Fruit fly (Drosophila melanogaster): ENCODE results near the gene CG14086.

CG14086 gene

DNA sequence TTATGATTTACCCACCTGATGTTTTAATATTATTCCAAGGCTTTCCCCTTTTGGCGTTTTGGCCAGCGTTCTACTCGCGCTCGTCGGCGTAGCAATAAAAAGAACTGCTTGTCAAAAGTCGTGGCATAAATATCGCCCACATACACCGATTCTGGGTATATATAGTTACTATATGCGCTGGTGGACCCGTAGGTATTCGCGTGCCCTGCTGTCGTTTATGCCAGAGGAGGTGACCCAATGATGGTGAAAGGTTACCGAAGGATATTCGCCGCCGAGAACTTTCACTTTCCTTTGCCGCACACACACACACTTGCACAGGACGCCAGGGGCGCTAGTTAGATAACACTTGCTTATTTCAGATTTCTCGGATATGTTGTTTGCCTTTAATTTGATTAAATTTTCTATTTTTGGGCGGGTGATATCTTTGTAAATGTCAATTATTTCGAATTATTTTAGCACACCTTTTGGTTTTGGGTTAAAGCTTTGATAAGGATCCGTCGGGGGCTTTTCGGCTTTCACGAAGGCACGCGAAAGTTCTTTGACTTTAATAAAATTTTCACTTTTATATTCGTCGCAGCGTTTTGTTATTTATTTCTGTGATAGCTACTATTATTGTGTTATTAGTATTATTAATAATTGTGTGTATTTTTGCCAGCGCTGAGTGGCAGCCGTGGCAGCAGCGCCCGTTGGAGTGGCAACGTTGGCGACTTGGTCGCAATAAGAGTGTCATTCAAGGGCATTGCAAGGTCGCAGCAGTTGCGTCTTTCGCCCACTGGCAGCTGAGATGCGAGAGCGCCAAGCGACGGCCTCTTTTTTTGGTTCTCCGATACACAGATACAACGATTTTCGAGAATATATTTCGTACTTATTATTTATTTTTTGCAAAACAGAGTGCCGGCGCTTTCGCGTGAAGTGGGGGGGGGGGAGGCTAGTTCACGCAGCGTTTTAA lies 16.1 kb downstream of the CG14086 start:
- TF ChIP-seq woc (GFP tag; optimal IDR thresholded peaks at IDR 0.05) (no peak), rgr (GFP tag; optimal IDR thresholded peaks at IDR 0.05) (no peak), CG9705 (GFP tag; optimal IDR thresholded peaks at IDR 0.05) (no peak), sage (GFP tag; optimal IDR thresholded peaks at IDR 0.05) (peak; percentile 12), HLH106 (tag; optimal IDR thresholded peaks at IDR 0.05) (no peak), fru (GFP tag; optimal IDR thresholded peaks at IDR 0.05) (no peak), OdsH (GFP tag; optimal IDR thresholded peaks at IDR 0.05) (no peak), CG32264 (GFP tag; optimal IDR thresholded peaks at IDR 0.05) (no peak), Rel (GFP tag; optimal IDR thresholded peaks at IDR 0.05) (no peak), Rel (tag; optimal IDR thresholded peaks at IDR 0.05) (peak; percentile 73), Dif (GFP tag; optimal IDR thresholded peaks at IDR 0.05; ENCODE audit: partially characterized antibody) (peak; percentile 7), Jra (GFP tag; optimal IDR thresholded peaks at IDR 0.05) (no peak), tai (GFP tag; optimal IDR thresholded peaks at IDR 0.05) (no peak), psq (GFP tag; optimal IDR thresholded peaks at IDR 0.05) (no peak), dl (GFP tag; optimal IDR thresholded peaks at IDR 0.05; ENCODE audit: insufficient read depth in 1 of 2, partially characterized antibody in 2 of 2) (no peak)

DNA sequence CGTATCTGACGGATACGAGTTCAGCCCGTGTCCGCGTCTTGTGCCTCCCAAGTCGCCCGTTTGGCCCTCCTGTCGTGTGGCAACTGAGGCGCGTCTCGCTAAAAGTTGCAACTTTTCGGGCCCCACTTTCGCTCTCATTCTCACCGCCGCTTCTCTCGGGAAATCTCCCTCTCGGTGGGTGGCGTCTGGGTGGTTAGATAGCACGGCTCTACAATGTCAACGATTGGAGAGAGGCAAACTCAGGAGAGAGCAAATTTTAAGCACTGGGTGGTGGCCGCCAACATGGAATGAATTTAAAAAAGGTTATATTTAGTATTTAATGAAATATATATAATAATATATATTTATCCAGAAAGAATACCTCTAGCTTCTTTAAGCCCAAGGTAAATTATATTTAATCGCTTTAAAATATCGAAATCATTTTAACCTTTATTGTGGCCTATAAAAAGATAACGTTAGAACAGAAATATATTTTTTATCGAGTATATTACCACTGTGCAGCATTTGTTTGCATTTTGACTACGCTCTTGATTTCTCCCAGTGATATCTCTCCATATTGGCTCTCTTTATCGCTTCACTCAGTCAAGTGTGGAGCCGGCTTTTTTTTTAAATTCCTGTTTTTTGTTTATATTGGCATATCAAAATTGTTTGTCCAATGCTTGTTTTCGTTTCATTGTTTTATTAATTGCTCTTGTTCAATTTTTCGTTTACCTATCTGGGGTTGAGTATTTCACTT lies 17.0 kb downstream of the CG14086 start, which contains the start of gene Gbs-76A:
Gene Gbs-76A, minus strand, starts transcription at position 327 of the 736 bp plus-strand sequence.
- TF ChIP-seq psq (GFP tag; optimal IDR thresholded peaks at IDR 0.05): peak; percentile 78
- peak; percentile 65 for TF ChIP-seq woc (GFP tag; optimal IDR thresholded peaks at IDR 0.05)
- peak; percentile 63 for TF ChIP-seq fru (GFP tag; optimal IDR thresholded peaks at IDR 0.05)
- peak; percentile 66 for TF ChIP-seq dmrt93B (GFP tag; optimal IDR thresholded peaks at IDR 0.05)
- TF ChIP-seq Abd-B (GFP tag; optimal IDR thresholded peaks at IDR 0.05): no peak
- peak; percentile 66 to 68 for TF ChIP-seq dl (GFP tag; optimal IDR thresholded peaks at IDR 0.05; ENCODE audit: insufficient read depth in 1 of 2, partially characterized antibody in 2 of 2)
- peak; percentile 37 for TF ChIP-seq CG32264 (GFP tag; optimal IDR thresholded peaks at IDR 0.05)
- TF ChIP-seq foxo (GFP tag; optimal IDR thresholded peaks at IDR 0.05): peak in 1 of 2 experiments; percentile 77
- TF ChIP-seq Hnf4 (GFP tag; optimal IDR thresholded peaks at IDR 0.05): peak; percentile 71
- TF ChIP-seq HLH106 (tag; optimal IDR thresholded peaks at IDR 0.05): peak; percentile 90
- no peak for TF ChIP-seq Vsx2 (GFP tag; optimal IDR thresholded peaks at IDR 0.05; ENCODE audit: partially characterized antibody)
- peak; percentile 65 for TF ChIP-seq h (GFP tag; optimal IDR thresholded peaks at IDR 0.05)
- peak; percentile 93 for TF ChIP-seq Sp1 (GFP tag; optimal IDR thresholded peaks at IDR 0.05)
- no peak for TF ChIP-seq Hr83 (GFP tag; optimal IDR thresholded peaks at IDR 0.05; ENCODE audit: poor library complexity, severe bottlenecking)
- TF ChIP-seq OdsH (GFP tag; optimal IDR thresholded peaks at IDR 0.05): peak; percentile 78
- no peak for TF ChIP-seq Hr78 (GFP tag; optimal IDR thresholded peaks at IDR 0.05)
- TF ChIP-seq CrebA (GFP tag; optimal IDR thresholded peaks at IDR 0.05; ENCODE audit: borderline replicate concordance): no peak
- peak; percentile 57 for TF ChIP-seq tai (GFP tag; optimal IDR thresholded peaks at IDR 0.05)
- no peak for TF ChIP-seq usp (GFP tag; optimal IDR thresholded peaks at IDR 0.05)
- TF ChIP-seq sage (GFP tag; optimal IDR thresholded peaks at IDR 0.05): peak; percentile 31
- TF ChIP-seq brk (GFP tag; optimal IDR thresholded peaks at IDR 0.05): peak; percentile 72
- TF ChIP-seq GATAd (GFP tag; optimal IDR thresholded peaks at IDR 0.05): no peak
- TF ChIP-seq CG9705 (GFP tag; optimal IDR thresholded peaks at IDR 0.05): peak; percentile 53
- peak; percentile 17 for TF ChIP-seq ey (GFP tag; optimal IDR thresholded peaks at IDR 0.05)
- no peak for TF ChIP-seq Rel (GFP tag; optimal IDR thresholded peaks at IDR 0.05)
- peak; percentile 47 for TF ChIP-seq Rel (tag; optimal IDR thresholded peaks at IDR 0.05)
- peak; percentile 45 for TF ChIP-seq Jra (GFP tag; optimal IDR thresholded peaks at IDR 0.05)
- peak; percentile 77 for TF ChIP-seq rgr (GFP tag; optimal IDR thresholded peaks at IDR 0.05)
- peak; percentile 80 for TF ChIP-seq Dif (GFP tag; optimal IDR thresholded peaks at IDR 0.05; ENCODE audit: partially characterized antibody)
- peak; percentile 21 for TF ChIP-seq br (GFP tag; optimal IDR thresholded peaks at IDR 0.05)

DNA sequence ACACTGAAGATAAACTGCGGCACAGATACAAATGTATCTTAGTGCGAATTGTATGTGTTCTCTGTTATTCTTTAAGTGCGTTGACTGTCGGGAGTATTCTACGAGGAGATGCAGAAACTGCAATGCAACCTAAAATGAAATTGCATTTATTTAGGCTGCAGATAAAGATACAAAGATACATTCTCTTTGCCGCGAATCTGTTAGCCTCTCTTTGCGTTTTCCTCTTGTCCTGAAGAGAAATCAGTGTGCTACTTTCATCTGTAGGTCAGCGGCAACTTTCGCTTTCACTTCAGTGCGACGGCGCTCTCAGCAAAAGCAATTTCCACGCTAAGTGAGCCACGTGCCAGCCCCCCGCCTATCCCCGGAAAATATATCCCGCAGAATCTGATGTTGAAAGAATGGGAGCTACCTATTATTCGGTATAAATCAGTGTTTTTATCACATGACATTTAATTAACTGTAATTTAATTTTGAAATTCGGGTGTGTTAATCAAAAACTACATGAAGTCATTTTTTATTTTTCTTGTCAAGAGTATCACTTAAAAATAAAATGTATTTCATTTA lies 17.7 kb downstream of the CG14086 start:
- no peak for TF ChIP-seq Hnf4 (GFP tag; optimal IDR thresholded peaks at IDR 0.05)
- no peak for TF ChIP-seq Vsx2 (GFP tag; optimal IDR thresholded peaks at IDR 0.05; ENCODE audit: partially characterized antibody)
- TF ChIP-seq foxo (GFP tag; optimal IDR thresholded peaks at IDR 0.05): no peak
- no peak for TF ChIP-seq tai (GFP tag; optimal IDR thresholded peaks at IDR 0.05)
- no peak for TF ChIP-seq br (GFP tag; optimal IDR thresholded peaks at IDR 0.05)
- TF ChIP-seq dsf (GFP tag; optimal IDR thresholded peaks at IDR 0.05; ENCODE audit: borderline replicate concordance): no peak
- TF ChIP-seq Jra (GFP tag; optimal IDR thresholded peaks at IDR 0.05): no peak
- no peak for TF ChIP-seq fru (GFP tag; optimal IDR thresholded peaks at IDR 0.05)
- no peak for TF ChIP-seq Hr83 (GFP tag; optimal IDR thresholded peaks at IDR 0.05; ENCODE audit: poor library complexity, severe bottlenecking)
- no peak for TF ChIP-seq psq (GFP tag; optimal IDR thresholded peaks at IDR 0.05)
- TF ChIP-seq Rel (GFP tag; optimal IDR thresholded peaks at IDR 0.05): no peak
- no peak for TF ChIP-seq Rel (tag; optimal IDR thresholded peaks at IDR 0.05)
- TF ChIP-seq rgr (GFP tag; optimal IDR thresholded peaks at IDR 0.05): no peak
- TF ChIP-seq Mio (GFP tag; optimal IDR thresholded peaks at IDR 0.05): no peak
- TF ChIP-seq pan (optimal IDR thresholded peaks at IDR 0.05): no peak
- no peak for TF ChIP-seq Myc (optimal IDR thresholded peaks at IDR 0.05)
- TF ChIP-seq dl (GFP tag; optimal IDR thresholded peaks at IDR 0.05; ENCODE audit: insufficient read depth in 1 of 2, partially characterized antibody in 2 of 2): no peak
- TF ChIP-seq HLH106 (tag; optimal IDR thresholded peaks at IDR 0.05): no peak
- TF ChIP-seq OdsH (GFP tag; optimal IDR thresholded peaks at IDR 0.05): no peak

Data from whole organism, wandering third instar larva.